Fruit fly (Drosophila melanogaster) whole organism, embryonic: ENCODE measurements around the gene CG5079.

ENCODE experiments used
- Asciz ChIP-seq: fragments of 200-800 bp; sonication (Bioruptor generic); optimal IDR thresholded peaks from 2 replicates; lab custom pipeline; 2017; ENCODE audit warnings: missing biosample characterization, mild to moderate bottlenecking, missing genetic modification characterization, missing genetic modification reagents
- Blimp-1 ChIP-seq: fragments of 200-800 bp; sonication (Bioruptor generic); optimal IDR thresholded peaks from 3 replicates; lab custom pipeline; 2018; ENCODE audit warnings: missing biosample characterization, missing genetic modification characterization, mild to moderate bottlenecking, moderate library complexity, missing genetic modification reagents
- CG11560 ChIP-seq: fragments of 200-800 bp; sonication (Bioruptor generic); IDR thresholded peaks from 3 replicates; pipeline ENCODE4 v1.3.6; 2022; ENCODE audit warnings: missing biosample characterization, missing genetic modification characterization
- CG11696 ChIP-seq: fragments of 200-800 bp; sonication (Bioruptor generic); IDR thresholded peaks from 2 replicates; pipeline ENCODE4 v1.3.6; 2022; ENCODE audit warnings: missing biosample characterization, missing genetic modification characterization
- CG12391 ChIP-seq: fragments of 200-800 bp; sonication (Bioruptor generic); optimal IDR thresholded peaks from 3 replicates; lab custom pipeline; 2018; ENCODE audit warnings: missing biosample characterization, mild to moderate bottlenecking, missing genetic modification characterization, moderate library complexity
- CG14014 ChIP-seq: fragments of 200-800 bp; sonication (Bioruptor generic); IDR thresholded peaks from 2 replicates; pipeline ENCODE4 v1.3.6; 2022; ENCODE audit warnings: missing biosample characterization, missing genetic modification characterization
- CG14710 ChIP-seq: fragments of 200-800 bp; sonication (Bioruptor generic); optimal IDR thresholded peaks from 3 replicates; lab custom pipeline; 2019; ENCODE audit warnings: missing biosample characterization, mild to moderate bottlenecking, missing genetic modification characterization, moderate library complexity
- CG14965 ChIP-seq: fragments of 200-800 bp; sonication (Bioruptor generic); optimal IDR thresholded peaks from 2 replicates; lab custom pipeline; 2016; ENCODE audit warnings: missing biosample characterization, missing genetic modification characterization, borderline replicate concordance
- CG15479 ChIP-seq: fragments of 200-800 bp; sonication (Bioruptor generic); optimal IDR thresholded peaks from 3 replicates; lab custom pipeline; 2019; ENCODE audit warnings: missing biosample characterization, mild to moderate bottlenecking, missing genetic modification characterization, moderate library complexity
- CG15601 ChIP-seq: fragments of 200-800 bp; sonication (Bioruptor generic); optimal IDR thresholded peaks from 3 replicates; lab custom pipeline; 2019; ENCODE audit warnings: missing biosample characterization, mild to moderate bottlenecking, missing genetic modification characterization, moderate library complexity
- CG1602 ChIP-seq: fragments of 200-800 bp; sonication (Bioruptor generic); optimal IDR thresholded peaks from 3 replicates; lab custom pipeline; 2016; ENCODE audit warnings: missing biosample characterization, missing genetic modification characterization
- CG1603 ChIP-seq: fragments of 200-800 bp; sonication (Bioruptor generic); optimal IDR thresholded peaks from 2 replicates; lab custom pipeline; 2019; ENCODE audit warnings: missing biosample characterization, mild to moderate bottlenecking, missing genetic modification characterization, moderate library complexity
- CG16863 ChIP-seq: fragments of 200-800 bp; sonication (Bioruptor generic); optimal IDR thresholded peaks from 3 replicates; lab custom pipeline; 2016; ENCODE audit warnings: missing biosample characterization, missing genetic modification characterization
- CG17359 ChIP-seq: fragments of 200-800 bp; sonication (Bioruptor generic); optimal IDR thresholded peaks from 3 replicates; lab custom pipeline; 2018; ENCODE audit warnings: missing biosample characterization, mild to moderate bottlenecking, missing genetic modification characterization, moderate library complexity
- CG18262 ChIP-seq: fragments of 200-800 bp; optimal IDR thresholded peaks from 3 replicates; lab custom pipeline; 2019; ENCODE audit warnings: missing biosample characterization, mild to moderate bottlenecking, missing genetic modification characterization, moderate library complexity
- CG2202 ChIP-seq: fragments of 200-800 bp; sonication (Bioruptor generic); optimal IDR thresholded peaks from 2 replicates; lab custom pipeline; 2018; ENCODE audit warnings: missing biosample characterization, mild to moderate bottlenecking, missing genetic modification characterization
- CG2678 ChIP-seq: fragments of 200-800 bp; sonication (Bioruptor generic); optimal IDR thresholded peaks from 3 replicates; lab custom pipeline; 2019; ENCODE audit warnings: missing biosample characterization, mild to moderate bottlenecking, missing genetic modification characterization, moderate library complexity
- CG31365 ChIP-seq: fragments of 200-800 bp; sonication (Bioruptor generic); optimal IDR thresholded peaks from 2 replicates; lab custom pipeline; 2018; ENCODE audit warnings: missing biosample characterization, mild to moderate bottlenecking, missing genetic modification characterization
- CG33213 ChIP-seq: fragments of 200-800 bp; sonication (Bioruptor generic); optimal IDR thresholded peaks from 3 replicates; lab custom pipeline; 2016; ENCODE audit warnings: missing biosample characterization, missing genetic modification characterization
- CG6272 ChIP-seq: fragments of 200-800 bp; sonication (Bioruptor generic); IDR thresholded peaks from 2 replicates; pipeline ENCODE4 v1.3.6; 2022; ENCODE audit warnings: missing biosample characterization, missing genetic modification characterization
- CG6765 ChIP-seq: fragments of 200-800 bp; sonication (Bioruptor generic); optimal IDR thresholded peaks from 3 replicates; lab custom pipeline; 2017; ENCODE audit warnings: missing biosample characterization, mild to moderate bottlenecking, missing genetic modification characterization
- CG6791 ChIP-seq: fragments of 200-800 bp; sonication (Bioruptor generic); IDR thresholded peaks from 3 replicates; pipeline ENCODE4 v1.3.6; 2022; ENCODE audit warnings: missing biosample characterization, missing genetic modification characterization; ENCODE audit not compliant: partially characterized antibody
- CG7839 ChIP-seq: fragments of 200-800 bp; sonication (Bioruptor generic); optimal IDR thresholded peaks from 3 replicates; lab custom pipeline; 2018; ENCODE audit warnings: missing biosample characterization, mild to moderate bottlenecking, missing genetic modification characterization, moderate library complexity
- CG7987 ChIP-seq: fragments of 200-800 bp; sonication (Bioruptor generic); optimal IDR thresholded peaks from 2 replicates; lab custom pipeline; 2018; ENCODE audit warnings: missing biosample characterization, mild to moderate bottlenecking, missing genetic modification characterization, moderate library complexity
- CG9817 ChIP-seq: fragments of 200-800 bp; sonication (Bioruptor generic); optimal IDR thresholded peaks from 2 replicates; lab custom pipeline; 2018; ENCODE audit warnings: missing biosample characterization, mild to moderate bottlenecking, missing genetic modification characterization, moderate library complexity
- Drgx ChIP-seq: fragments of 200-800 bp; sonication (Bioruptor generic); IDR thresholded peaks from 2 replicates; pipeline ENCODE4 v1.3.6; 2022; ENCODE audit warnings: missing biosample characterization, missing genetic modification characterization
- E2f1 ChIP-seq: fragments of 200-800 bp; sonication (Bioruptor generic); IDR thresholded peaks from 2 replicates; pipeline ENCODE4 v1.3.6; 2022; ENCODE audit warnings: missing biosample characterization, missing genetic modification characterization
- Fer2 ChIP-seq: fragments of 200-800 bp; sonication (Bioruptor generic); optimal IDR thresholded peaks from 2 replicates; lab custom pipeline; 2018; ENCODE audit warnings: missing biosample characterization, mild to moderate bottlenecking, missing genetic modification characterization, moderate library complexity
- Gsc ChIP-seq: fragments of 200-800 bp; sonication (Bioruptor generic); IDR thresholded peaks from 2 replicates; pipeline ENCODE4 v1.3.6; 2022; ENCODE audit warnings: missing biosample characterization, missing genetic modification characterization
- Nf-YC ChIP-seq: fragments of 200-800 bp; optimal IDR thresholded peaks from 3 replicates; lab custom pipeline; 2019; ENCODE audit warnings: missing biosample characterization, mild to moderate bottlenecking, missing genetic modification characterization, moderate library complexity
- NfI ChIP-seq: fragments of 200-800 bp; sonication (Bioruptor generic); optimal IDR thresholded peaks from 3 replicates; lab custom pipeline; 2018; ENCODE audit warnings: missing biosample characterization, mild to moderate bottlenecking, missing genetic modification characterization, moderate library complexity
- corto ChIP-seq: fragments of 200-800 bp; sonication (Bioruptor generic); optimal IDR thresholded peaks from 2 replicates; lab custom pipeline; 2016; ENCODE audit warnings: missing biosample characterization, mild to moderate bottlenecking, missing genetic modification characterization, moderate library complexity
- crol ChIP-seq: fragments of 200-800 bp; sonication (Bioruptor generic); IDR thresholded peaks from 2 replicates; pipeline ENCODE4 v1.3.6; 2022; ENCODE audit warnings: missing biosample characterization, missing genetic modification characterization
- dimm ChIP-seq: fragments of 200-800 bp; sonication (Bioruptor generic); IDR thresholded peaks from 2 replicates; pipeline ENCODE4 v1.3.6; 2022; ENCODE audit warnings: missing biosample characterization, missing genetic modification characterization
- exex ChIP-seq: fragments of 200-800 bp; sonication (Bioruptor generic); optimal IDR thresholded peaks from 4 replicates; lab custom pipeline; 2018; ENCODE audit warnings: missing biosample characterization, mild to moderate bottlenecking, missing genetic modification characterization, moderate library complexity
- fru ChIP-seq: fragments of >200 bp; optimal IDR thresholded peaks from 2 replicates; lab custom pipeline; 2017
- gsb ChIP-seq: fragments of 200-800 bp; sonication (Bioruptor generic); IDR thresholded peaks from 2 replicates; pipeline ENCODE4 v1.3.6; 2022; ENCODE audit warnings: missing biosample characterization, missing genetic modification characterization
- hkb ChIP-seq, 2 experiments: fragments of 200-800 bp in 1 of 2; fragments of >200 bp in 1 of 2; sonication (Bioruptor generic) in 1 of 2; IDR thresholded peaks in 1 of 2; optimal IDR thresholded peaks in 1 of 2; 2 replicates each; pipeline versions ENCODE4 v1.3.6 to Lab custom; 2017 to 2022; ENCODE audit warnings: missing biosample characterization in 1 of 2, missing genetic modification characterization in 1 of 2
- mld ChIP-seq: fragments of 200-800 bp; sonication (Bioruptor generic); IDR thresholded peaks from 3 replicates; pipeline ENCODE4 v1.3.6; 2022; ENCODE audit warnings: missing biosample characterization, missing genetic modification characterization; ENCODE audit not compliant: partially characterized antibody
- nom ChIP-seq: fragments of 200-800 bp; sonication (Bioruptor generic); optimal IDR thresholded peaks from 2 replicates; lab custom pipeline; 2017; ENCODE audit warnings: missing biosample characterization, missing genetic modification characterization, mild to moderate bottlenecking, moderate library complexity, missing genetic modification reagents
- org-1 ChIP-seq: fragments of 200-800 bp; sonication (Bioruptor generic); optimal IDR thresholded peaks from 2 replicates; lab custom pipeline; 2017; ENCODE audit warnings: missing biosample characterization, missing genetic modification characterization
- pb ChIP-seq: fragments of 200-800 bp; sonication (Bioruptor generic); optimal IDR thresholded peaks from 3 replicates; lab custom pipeline; 2016; ENCODE audit warnings: missing biosample characterization, missing genetic modification characterization
- repo ChIP-seq: fragments of 200-800 bp; sonication (Bioruptor generic); optimal IDR thresholded peaks from 2 replicates; lab custom pipeline; 2016; ENCODE audit warnings: missing biosample characterization, missing genetic modification characterization
- sob ChIP-seq: fragments of 200-800 bp; sonication (Bioruptor generic); IDR thresholded peaks from 2 replicates; pipeline ENCODE4 v1.3.6; 2022; ENCODE audit warnings: missing biosample characterization, missing genetic modification characterization
- stwl ChIP-seq: fragments of 200-800 bp; sonication (Bioruptor generic); optimal IDR thresholded peaks from 3 replicates; lab custom pipeline; 2018; ENCODE audit warnings: missing biosample characterization, mild to moderate bottlenecking, missing genetic modification characterization, moderate library complexity
- tll ChIP-seq, 2 experiments: fragments of 200-800 bp in 1 of 2; fragments of >200 bp in 1 of 2; sonication (Bioruptor generic) in 1 of 2; optimal IDR thresholded peaks; 2 replicates each; lab custom pipeline; 2017 to 2019; ENCODE audit warnings: missing biosample characterization in 2 of 2, missing genetic modification characterization in 2 of 2, mild to moderate bottlenecking in 1 of 2, moderate library complexity in 1 of 2
- tna ChIP-seq: fragments of 200-800 bp; sonication (Bioruptor generic); IDR thresholded peaks from 2 replicates; pipeline ENCODE4 v1.3.6; 2022; ENCODE audit warnings: missing biosample characterization, missing genetic modification characterization; ENCODE audit not compliant: partially characterized antibody
- wor ChIP-seq: fragments of 200-800 bp; sonication (Bioruptor generic); IDR thresholded peaks from 2 replicates; pipeline ENCODE4 v1.3.6; 2022; ENCODE audit warnings: missing biosample characterization, missing genetic modification characterization
- zen ChIP-seq: fragments of 200-800 bp; sonication (Bioruptor generic); optimal IDR thresholded peaks from 3 replicates; lab custom pipeline; 2018; ENCODE audit warnings: missing biosample characterization, mild to moderate bottlenecking, missing genetic modification characterization, moderate library complexity
- zfh1 ChIP-seq: fragments of 200-800 bp; sonication (Bioruptor generic); IDR thresholded peaks from 3 replicates; pipeline ENCODE4 v1.3.6; 2022; ENCODE audit warnings: missing biosample characterization, missing genetic modification characterization

CG5079 gene

dm6 chr3R:25659857-25660417 is 46.5 kb downstream of the CG5079 start:
- TF ChIP-seq fru (lab: Kevin White, UChicago) (no peak), pb (no peak), exex (tag; lab: Kevin White, UChicago) (no peak), CG15601 (peak; percentile 4), sob (no peak), CG6272 (no peak), stwl (no peak), Gsc (GFP tag; lab: Robert Waterston, UW) (no peak), CG7987 (GFP tag; lab: Kevin White, UChicago) (no peak), CG1603 (tag; lab: Kevin White, UChicago) (peak; percentile 21), NfI (GFP tag; lab: Kevin White, UChicago) (no peak), nom (no peak), Asciz (GFP tag; lab: Kevin White, UChicago) (peak; percentile 19), CG33213 (GFP tag; lab: Kevin White, UChicago) (no peak), CG12391 (peak; percentile 23), zfh1 (no peak), CG16863 (GFP tag; lab: Kevin White, UChicago) (no peak), hkb (optimal IDR thresholded peaks at IDR 0.05; lab: Kevin White, UChicago) (no peak), hkb (GFP tag; IDR thresholded peaks at IDR 0.05; lab: Robert Waterston, UW) (no peak), CG11560 (tag; lab: Robert Waterston, UW) (no peak), CG6765 (GFP tag; lab: Kevin White, UChicago) (no peak), CG14014 (GFP tag; lab: Robert Waterston, UW) (peak; percentile 9; the same call in 1 of the 2 replicates), wor (GFP tag; lab: Robert Waterston, UW) (no peak), Nf-YC (tag; lab: Kevin White, UChicago) (no peak), mld (no peak), org-1 (no peak), dimm (GFP tag; lab: Robert Waterston, UW) (no peak), tna (GFP tag; lab: Robert Waterston, UW) (no peak), CG15479 (GFP tag; lab: Kevin White, UChicago) (no peak), CG11696 (no peak), CG6791 (no peak), CG14710 (no peak), CG1602 (no peak), crol (GFP tag; lab: Robert Waterston, UW) (peak; percentile 87), corto (GFP tag; lab: Kevin White, UChicago) (no peak), CG9817 (tag; lab: Kevin White, UChicago) (no peak), CG17359 (peak; percentile 16), Blimp-1 (GFP tag; lab: Kevin White, UChicago) (peak; percentile 25), repo (GFP tag; lab: Kevin White, UChicago) (no peak), CG14965 (GFP tag; lab: Kevin White, UChicago) (no peak), CG18262 (peak; percentile 9), CG2678 (tag; lab: Kevin White, UChicago) (no peak), CG31365 (no peak), zen (tag; lab: Kevin White, UChicago) (no peak), CG7839 (tag; lab: Kevin White, UChicago) (no peak), Fer2 (tag; lab: Kevin White, UChicago) (no peak), E2f1 (no peak), tll (GFP tag; optimal IDR thresholded peaks at IDR 0.05; lab: Kevin White, UChicago) (no peak), CG2202 (tag; lab: Kevin White, UChicago) (no peak), gsb (no peak), Drgx (peak; percentile 16; the same call in 1 of the 2 replicates)
